Worm (Caenorhabditis elegans) whole organism, midembryonic: ENCODE measurements around the gene mls-2.

Experiments used
- cog-1 ChIP-seq: sonication (generic microtip); optimal IDR thresholded peaks from 2 replicates; lab custom pipeline; 2016; ENCODE audit warnings: missing genetic modification characterization, missing compliant biosample characterization
- flt-1 ChIP-seq: fragments of 200-800 bp; sonication (Bioruptor generic); IDR thresholded peaks from 2 replicates; pipeline ENCODE4 v1.3.6; 2022; ENCODE audit warnings: missing genetic modification characterization, missing compliant biosample characterization
- med-1 ChIP-seq: sonication (generic microtip); optimal IDR thresholded peaks from 2 replicates; lab custom pipeline; 2017; ENCODE audit warnings: missing genetic modification characterization, mild to moderate bottlenecking, missing compliant biosample characterization, antibody characterized with exemption, missing genetic modification reagents; ENCODE audit not compliant: insufficient read depth

ce11 chrX:4802255-4802654 is 40.8 kb upstream of the mls-2 start:
- TF ChIP-seq flt-1 (GFP tag; lab: Robert Waterston, UW) (no peak), cog-1 (tag; lab: Kevin White, UChicago) (no peak), med-1 (GFP tag; lab: Kevin White, UChicago) (no peak)
